Worm (Caenorhabditis elegans) whole organism, late embryonic: ENCODE results near the gene srb-18.

Experiments used
- F13H6.1 ChIP-seq: sonication (generic microtip); optimal IDR thresholded peaks from 2 replicates; lab custom pipeline; 2016; ENCODE audit warnings: missing genetic modification characterization, missing compliant biosample characterization
- ceh-2 ChIP-seq: sonication (generic microtip); optimal IDR thresholded peaks from 2 replicates; lab custom pipeline; 2016; ENCODE audit warnings: missing genotype, missing genetic modification characterization, missing compliant biosample characterization
- ceh-6 ChIP-seq: fragments of 200-800 bp; sonication (Bioruptor generic); optimal IDR thresholded peaks from 2 replicates; lab custom pipeline; 2018; ENCODE audit warnings: mild to moderate bottlenecking, missing genetic modification characterization, missing compliant biosample characterization
- elt-2 ChIP-seq: sonication (generic microtip); optimal IDR thresholded peaks from 2 replicates; lab custom pipeline; 2016; ENCODE audit warnings: missing genetic modification reagents, missing genetic modification characterization, missing compliant biosample characterization
- ets-4 ChIP-seq: sonication (generic microtip); optimal IDR thresholded peaks from 2 replicates; lab custom pipeline; 2016; ENCODE audit warnings: missing genetic modification characterization, missing compliant biosample characterization
- eyg-1 ChIP-seq: sonication (generic microtip); optimal IDR thresholded peaks from 2 replicates; lab custom pipeline; 2016; ENCODE audit warnings: missing genotype, missing genetic modification characterization, missing compliant biosample characterization
- rnt-1 ChIP-seq: sonication (generic microtip); optimal IDR thresholded peaks from 2 replicates; lab custom pipeline; 2016; ENCODE audit warnings: missing genetic modification characterization, missing compliant biosample characterization
- ttx-3 ChIP-seq: sonication (generic microtip); optimal IDR thresholded peaks from 2 replicates; lab custom pipeline; 2016; ENCODE audit warnings: missing genetic modification reagents, missing genetic modification characterization, missing compliant biosample characterization

DNA sequence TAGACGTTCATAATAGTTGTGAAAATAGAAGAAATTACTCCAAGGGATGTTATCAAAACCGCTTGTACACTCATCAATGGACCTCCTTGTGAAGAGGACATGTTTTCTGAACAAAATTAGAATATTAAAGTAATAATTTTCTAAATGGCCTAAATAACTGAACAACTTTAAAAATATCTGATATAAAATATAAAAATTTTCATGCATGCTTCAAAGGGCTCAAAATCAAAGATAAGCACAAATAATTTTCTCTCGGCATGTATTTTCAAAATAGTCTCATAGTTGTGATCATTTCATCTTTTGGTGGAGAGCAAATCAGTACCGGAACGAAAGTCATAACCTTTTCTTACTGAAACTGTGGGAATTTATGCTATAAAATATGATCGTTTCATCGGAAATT is 30.0 kb upstream of the srb-18 start, which contains the start of gene srbc-8:
- TF ChIP-seq ets-4 (tag; lab: Kevin White, UChicago) (no peak), rnt-1 (tag; lab: Kevin White, UChicago) (no peak), elt-2 (no peak), ttx-3 (tag; lab: Kevin White, UChicago) (no peak), ceh-6 (GFP tag; lab: Kevin White, UChicago) (no peak), F13H6.1 (tag; lab: Kevin White, UChicago) (no peak), eyg-1 (tag; lab: Kevin White, UChicago) (no peak), ceh-2 (no peak)
